Worm (Caenorhabditis elegans) whole organism, L2 larva: ENCODE results near the gene F54F2.14.
A peak's percentile ranks its signal among the peaks of the same experiment; 100 is the strongest.

Experiments used
- C34F6.9 ChIP-seq: fragments of 150-350 bp; optimal IDR thresholded peaks from 2 replicates; lab custom pipeline; 2014; ENCODE audit warnings: missing biosample characterization, missing genetic modification characterization
- F13H6.1 ChIP-seq: sonication (generic microtip); optimal IDR thresholded peaks from 2 replicates; lab custom pipeline; 2016; ENCODE audit warnings: missing genetic modification characterization, missing compliant biosample characterization
- R02D3.7 ChIP-seq: fragments of 150-350 bp; optimal IDR thresholded peaks from 2 replicates; lab custom pipeline; 2014; ENCODE audit warnings: missing biosample characterization, missing genetic modification characterization
- Y55F3AM.14 ChIP-seq: fragments of 200-800 bp; sonication (Bioruptor generic); optimal IDR thresholded peaks from 2 replicates; lab custom pipeline; 2018; ENCODE audit warnings: mild to moderate bottlenecking, missing genetic modification characterization, missing compliant biosample characterization
- ZK546.5 ChIP-seq: sonication (generic microtip); optimal IDR thresholded peaks from 2 replicates; lab custom pipeline; 2017; ENCODE audit warnings: missing biosample characterization, missing genetic modification characterization
- alr-1 ChIP-seq: fragments of 150-350 bp; optimal IDR thresholded peaks from 2 replicates; lab custom pipeline; 2014; ENCODE audit warnings: missing biosample characterization, missing genetic modification characterization
- aly-2 ChIP-seq: fragments of 150-350 bp; optimal IDR thresholded peaks from 2 replicates; lab custom pipeline; 2014; ENCODE audit warnings: missing biosample characterization, missing genetic modification characterization
- ama-1 ChIP-seq: fragments of 150-350 bp; optimal IDR thresholded peaks from 2 replicates; lab custom pipeline; 2018; ENCODE audit warnings: inconsistent platforms
- blmp-1 ChIP-seq: sonication (generic microtip); optimal IDR thresholded peaks from 2 replicates; lab custom pipeline; 2017; ENCODE audit warnings: missing genetic modification characterization, mild to moderate bottlenecking, missing compliant biosample characterization, antibody characterized with exemption, moderate library complexity; ENCODE audit not compliant: insufficient read depth
- ceh-16 ChIP-seq: fragments of 150-350 bp; optimal IDR thresholded peaks from 2 replicates; lab custom pipeline; 2014; ENCODE audit warnings: missing biosample characterization, missing genetic modification characterization
- ceh-82 ChIP-seq: fragments of 150-350 bp; optimal IDR thresholded peaks from 2 replicates; lab custom pipeline; 2014; ENCODE audit warnings: missing biosample characterization, missing genetic modification characterization
- crh-2 ChIP-seq: sonication (generic microtip); optimal IDR thresholded peaks from 2 replicates; lab custom pipeline; 2017; ENCODE audit warnings: missing biosample characterization, missing genetic modification characterization
- dmd-4 ChIP-seq: sonication (generic microtip); optimal IDR thresholded peaks from 2 replicates; lab custom pipeline; 2017; ENCODE audit warnings: missing biosample characterization, missing genetic modification characterization
- egl-27 ChIP-seq: sonication (generic microtip); optimal IDR thresholded peaks from 3 replicates; lab custom pipeline; 2017; ENCODE audit warnings: missing biosample characterization, missing genetic modification reagents, missing genetic modification characterization
- elt-1 ChIP-seq: fragments of 150-350 bp; optimal IDR thresholded peaks from 2 replicates; lab custom pipeline; 2014; ENCODE audit warnings: missing biosample characterization, missing genetic modification characterization
- elt-3 ChIP-seq: sonication (generic microtip); optimal IDR thresholded peaks from 2 replicates; lab custom pipeline; 2017; ENCODE audit warnings: missing biosample characterization, missing genetic modification characterization
- fos-1 ChIP-seq: fragments of 150-350 bp; optimal IDR thresholded peaks from 2 replicates; lab custom pipeline; 2014; ENCODE audit warnings: missing biosample characterization, missing genetic modification characterization
- gmeb-1 ChIP-seq: fragments of 150-350 bp; optimal IDR thresholded peaks from 2 replicates; lab custom pipeline; 2014; ENCODE audit warnings: missing biosample characterization, missing genetic modification characterization
- lin-11 ChIP-seq: fragments of 150-350 bp; sonication (generic microtip); optimal IDR thresholded peaks from 2 replicates; lab custom pipeline; 2014; ENCODE audit warnings: missing biosample characterization, missing genetic modification characterization, inconsistent platforms, mixed read lengths
- lin-13 ChIP-seq: fragments of 150-350 bp; optimal IDR thresholded peaks from 2 replicates; lab custom pipeline; 2014; ENCODE audit warnings: missing biosample characterization, missing genetic modification reagents, missing genetic modification characterization
- lin-39 ChIP-seq: fragments of 150-350 bp; optimal IDR thresholded peaks from 2 replicates; lab custom pipeline; 2014; ENCODE audit warnings: missing biosample characterization, missing genetic modification reagents, missing genetic modification characterization
- lsy-2 ChIP-seq, 2 experiments: fragments of 150-350 bp in 1 of 2; sonication (generic microtip) in 1 of 2; optimal IDR thresholded peaks; 2 replicates each; lab custom pipeline; 2014 to 2017; ENCODE audit warnings: missing biosample characterization in 2 of 2, missing genetic modification characterization in 2 of 2
- mab-5 ChIP-seq: fragments of 150-350 bp; optimal IDR thresholded peaks from 2 replicates; lab custom pipeline; 2014; ENCODE audit warnings: missing biosample characterization, missing genetic modification characterization
- mbf-1 ChIP-seq: sonication (generic microtip); optimal IDR thresholded peaks from 2 replicates; lab custom pipeline; 2017; ENCODE audit warnings: missing biosample characterization, missing genetic modification characterization
- mdl-1 ChIP-seq, 2 experiments: fragments of 150-350 bp in 1 of 2; sonication (generic microtip) in 1 of 2; optimal IDR thresholded peaks; 2 replicates each; lab custom pipeline; 2017; ENCODE audit warnings: missing biosample characterization in 2 of 2, missing genetic modification characterization in 2 of 2
- nhr-11 ChIP-seq: fragments of 150-350 bp; optimal IDR thresholded peaks from 2 replicates; lab custom pipeline; 2014; ENCODE audit warnings: missing biosample characterization, missing genetic modification characterization
- nhr-12 ChIP-seq: fragments of 150-350 bp; optimal IDR thresholded peaks from 2 replicates; lab custom pipeline; 2014; ENCODE audit warnings: missing biosample characterization, missing genetic modification characterization
- nhr-129 ChIP-seq: fragments of 150-350 bp; optimal IDR thresholded peaks from 2 replicates; lab custom pipeline; 2014; ENCODE audit warnings: missing biosample characterization, missing genetic modification characterization
- nhr-21 ChIP-seq: fragments of 150-350 bp; optimal IDR thresholded peaks from 2 replicates; lab custom pipeline; 2014; ENCODE audit warnings: missing biosample characterization, missing genetic modification characterization
- nhr-23 ChIP-seq: fragments of 150-350 bp; optimal IDR thresholded peaks from 2 replicates; lab custom pipeline; 2014; ENCODE audit warnings: missing biosample characterization, missing genetic modification reagents, missing genetic modification characterization
- nhr-237 ChIP-seq: fragments of 150-350 bp; optimal IDR thresholded peaks from 2 replicates; lab custom pipeline; 2014; ENCODE audit warnings: missing biosample characterization, missing genetic modification characterization
- nhr-25 ChIP-seq: fragments of 150-350 bp; sonication (generic microtip); optimal IDR thresholded peaks from 3 replicates; lab custom pipeline; 2014; ENCODE audit warnings: missing biosample characterization, missing genetic modification characterization
- nhr-6 ChIP-seq: fragments of 150-350 bp; optimal IDR thresholded peaks from 2 replicates; lab custom pipeline; 2014; ENCODE audit warnings: missing biosample characterization, missing genetic modification characterization
- nhr-77 ChIP-seq: fragments of 150-350 bp; optimal IDR thresholded peaks from 2 replicates; lab custom pipeline; 2014; ENCODE audit warnings: missing biosample characterization, missing genetic modification characterization
- peb-1 ChIP-seq: fragments of 150-350 bp; optimal IDR thresholded peaks from 2 replicates; lab custom pipeline; 2014; ENCODE audit warnings: missing biosample characterization, missing genetic modification characterization
- sem-4 ChIP-seq: fragments of 150-350 bp; optimal IDR thresholded peaks from 2 replicates; lab custom pipeline; 2014; ENCODE audit warnings: missing biosample characterization, missing genetic modification reagents, missing genetic modification characterization
- skn-1 ChIP-seq: sonication (generic microtip); optimal IDR thresholded peaks from 2 replicates; lab custom pipeline; 2017; ENCODE audit warnings: missing biosample characterization, missing genetic modification characterization
- sma-3 ChIP-seq: sonication (generic microtip); optimal IDR thresholded peaks from 2 replicates; lab custom pipeline; 2016; ENCODE audit warnings: missing genetic modification reagents, missing genetic modification characterization, missing compliant biosample characterization
- sma-9 ChIP-seq, 2 experiments: fragments of 150-350 bp in 1 of 2; sonication (generic microtip) in 1 of 2; optimal IDR thresholded peaks; 2 replicates each; lab custom pipeline; 2014 to 2016; ENCODE audit warnings: missing genetic modification characterization in 2 of 2, mild to moderate bottlenecking in 1 of 2, missing biosample characterization in 1 of 2, missing compliant biosample characterization in 1 of 2, missing genetic modification reagents in 1 of 2, moderate library complexity in 1 of 2
- snpc-4 ChIP-seq: fragments of 150-350 bp; optimal IDR thresholded peaks from 2 replicates; lab custom pipeline; 2014; ENCODE audit warnings: missing biosample characterization, missing genetic modification characterization
- unc-39 ChIP-seq: fragments of 150-350 bp; optimal IDR thresholded peaks from 2 replicates; lab custom pipeline; 2014; ENCODE audit warnings: missing biosample characterization, missing genetic modification characterization
- unc-55 ChIP-seq: fragments of 150-350 bp; sonication (generic microtip); optimal IDR thresholded peaks from 3 replicates; lab custom pipeline; 2014; ENCODE audit warnings: missing biosample characterization, missing genetic modification reagents, missing genetic modification characterization
- unc-62 ChIP-seq: fragments of 150-350 bp; optimal IDR thresholded peaks from 2 replicates; lab custom pipeline; 2014; ENCODE audit warnings: missing biosample characterization, missing genetic modification reagents, missing genetic modification characterization
- zag-1 ChIP-seq: fragments of 150-350 bp; optimal IDR thresholded peaks from 2 replicates; lab custom pipeline; 2014; ENCODE audit warnings: missing biosample characterization, missing genetic modification characterization
- ztf-1 ChIP-seq: fragments of 200-800 bp; sonication (Bioruptor generic); conservative IDR thresholded peaks from 2 replicates; pipeline ENCODE4 v1.3.6; 2022; ENCODE audit warnings: missing genetic modification characterization, missing compliant biosample characterization
- ztf-11 ChIP-seq: sonication (generic microtip); optimal IDR thresholded peaks from 2 replicates; lab custom pipeline; 2017; ENCODE audit warnings: missing biosample characterization, missing genetic modification characterization
- ztf-4 ChIP-seq: fragments of 150-350 bp; optimal IDR thresholded peaks from 2 replicates; lab custom pipeline; 2014; ENCODE audit warnings: missing biosample characterization, missing genetic modification characterization

The F54F2.14 gene

DNA sequence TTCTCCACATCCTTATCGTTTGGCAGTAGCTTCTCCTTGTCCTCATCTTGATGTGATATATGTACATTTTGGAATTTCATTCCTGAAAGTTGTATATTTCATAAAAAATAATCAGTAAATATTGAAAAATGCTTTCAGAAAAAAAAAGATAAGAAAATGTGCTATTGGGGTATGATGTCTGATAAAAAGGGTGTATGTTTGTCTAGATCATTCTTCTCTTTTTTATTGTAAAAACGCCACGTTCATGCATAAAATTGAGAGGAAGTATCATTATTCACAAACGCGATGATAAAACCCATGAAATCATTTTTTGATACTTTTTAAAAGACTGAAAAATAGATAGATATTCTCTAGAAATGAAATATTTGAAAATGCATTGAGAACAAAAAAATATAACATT, 42.7 kb upstream of the F54F2.14 start:
- TF ChIP-seq nhr-129 = no peak
- TF ChIP-seq C34F6.9 (tag; lab: Kevin White, UChicago) = no peak
- TF ChIP-seq mab-5 (tag; lab: Kevin White, UChicago) = no peak
- no peak for TF ChIP-seq zag-1 (tag; lab: Kevin White, UChicago)
- TF ChIP-seq elt-3 = no peak
- TF ChIP-seq unc-62 = no peak
- no peak for TF ChIP-seq nhr-77 (tag; lab: Kevin White, UChicago)
- no peak for TF ChIP-seq ztf-11 (tag; lab: Kevin White, UChicago)
- TF ChIP-seq F13H6.1 (tag; lab: Kevin White, UChicago) = peak; percentile 41
- peak; percentile 92 for TF ChIP-seq fos-1 (tag; lab: Kevin White, UChicago)
- TF ChIP-seq nhr-6 (tag; lab: Kevin White, UChicago) = no peak
- TF ChIP-seq elt-1 (tag; lab: Kevin White, UChicago) = no peak
- TF ChIP-seq sma-3 (GFP tag; lab: Kevin White, UChicago) = peak; percentile 40
- TF ChIP-seq R02D3.7 (tag; lab: Kevin White, UChicago) = no peak
- TF ChIP-seq Y55F3AM.14 (GFP tag; lab: Kevin White, UChicago) = no peak
- TF ChIP-seq nhr-21 (tag; lab: Kevin White, UChicago) = no peak
- no peak for TF ChIP-seq ztf-4
- no peak for TF ChIP-seq ceh-16 (tag; lab: Kevin White, UChicago)
- TF ChIP-seq ceh-82 (tag; lab: Kevin White, UChicago) = no peak
- TF ChIP-seq skn-1 (tag; lab: Kevin White, UChicago) = peak; percentile 22
- TF ChIP-seq sma-9 (GFP tag; optimal IDR thresholded peaks at IDR 0.05; lab: Kevin White, UChicago) = peak; percentile 22
- TF ChIP-seq sma-9 (tag; optimal IDR thresholded peaks at IDR 0.05; lab: Kevin White, UChicago) = no peak
- no peak for TF ChIP-seq peb-1 (tag; lab: Kevin White, UChicago)
- no peak for TF ChIP-seq mbf-1
- peak; percentile 69 for TF ChIP-seq crh-2 (tag; lab: Kevin White, UChicago)
- no peak for TF ChIP-seq aly-2 (tag; lab: Kevin White, UChicago)
- TF ChIP-seq dmd-4 = no peak
- TF ChIP-seq nhr-12 (tag; lab: Kevin White, UChicago) = no peak
- TF ChIP-seq lin-39 = no peak
- no peak for TF ChIP-seq alr-1
- no peak for TF ChIP-seq nhr-11
- TF ChIP-seq lin-11 (tag; lab: Kevin White, UChicago) = no peak

DNA sequence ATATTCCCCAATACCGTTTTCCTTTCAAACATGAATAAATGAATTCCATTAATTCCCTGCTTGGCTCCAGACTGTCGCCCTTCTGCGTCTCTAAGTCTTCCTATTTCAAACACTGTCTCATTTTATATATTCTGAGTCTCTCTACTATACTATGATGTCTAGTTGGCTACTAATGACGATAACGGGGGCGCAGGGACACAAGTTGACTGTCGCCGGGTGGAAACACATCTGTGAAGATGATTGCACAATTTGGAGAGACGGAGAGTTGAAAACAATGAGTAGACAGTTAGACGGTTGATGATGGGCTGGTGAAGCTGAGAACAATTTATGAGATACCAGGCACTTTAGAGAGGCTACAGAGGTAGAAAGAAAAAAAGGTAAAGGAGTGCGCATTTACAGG, 41.9 kb upstream of the F54F2.14 start, which contains the start of gene sma-2:
Gene sma-2, plus strand, starts transcription at position 194 of the 400 bp plus-strand sequence.
- no peak for TF ChIP-seq nhr-12 (tag; lab: Kevin White, UChicago)
- no peak for TF ChIP-seq nhr-23 (tag; lab: Kevin White, UChicago)
- no peak for TF ChIP-seq blmp-1 (tag; lab: Kevin White, UChicago)
- TF ChIP-seq peb-1 (tag; lab: Kevin White, UChicago) = no peak
- TF ChIP-seq unc-55 = no peak
- TF ChIP-seq ZK546.5 (tag; lab: Kevin White, UChicago) = no peak
- peak in 1 of 2 experiments; percentile 45 for TF ChIP-seq lsy-2 (tag; optimal IDR thresholded peaks at IDR 0.05; lab: Kevin White, UChicago)
- no peak for TF ChIP-seq ztf-11 (tag; lab: Kevin White, UChicago)
- no peak for TF ChIP-seq Y55F3AM.14 (GFP tag; lab: Kevin White, UChicago)
- no peak for TF ChIP-seq ztf-4
- peak; percentile 99 for TF ChIP-seq sma-3 (GFP tag; lab: Kevin White, UChicago)
- TF ChIP-seq fos-1 (tag; lab: Kevin White, UChicago) = peak; percentile 98
- TF ChIP-seq skn-1 (tag; lab: Kevin White, UChicago) = no peak
- TF ChIP-seq unc-62 = no peak
- TF ChIP-seq mab-5 (tag; lab: Kevin White, UChicago) = no peak
- no peak for TF ChIP-seq nhr-6 (tag; lab: Kevin White, UChicago)
- peak; percentile 74 for TF ChIP-seq nhr-25 (tag; lab: Kevin White, UChicago)
- TF ChIP-seq zag-1 (tag; lab: Kevin White, UChicago) = no peak
- TF ChIP-seq alr-1 = no peak
- no peak for TF ChIP-seq unc-39 (tag; lab: Kevin White, UChicago)
- peak; percentile 68 for TF ChIP-seq nhr-129
- no peak for TF ChIP-seq dmd-4
- TF ChIP-seq lin-13 = no peak
- no peak for TF ChIP-seq lin-11 (tag; lab: Kevin White, UChicago)
- TF ChIP-seq aly-2 (tag; lab: Kevin White, UChicago) = no peak
- no peak for TF ChIP-seq sem-4 (tag; lab: Kevin White, UChicago)
- no peak for TF ChIP-seq ama-1 (lab: Kevin White, UChicago)
- peak; percentile 29 for TF ChIP-seq C34F6.9 (tag; lab: Kevin White, UChicago)
- peak in 1 of 2 experiments; percentile 16 for TF ChIP-seq mdl-1 (tag; optimal IDR thresholded peaks at IDR 0.05; lab: Kevin White, UChicago)
- peak; percentile 52 for TF ChIP-seq nhr-21 (tag; lab: Kevin White, UChicago)
- no peak for TF ChIP-seq elt-1 (tag; lab: Kevin White, UChicago)
- no peak for TF ChIP-seq mbf-1
- TF ChIP-seq sma-9 (GFP tag; optimal IDR thresholded peaks at IDR 0.05; lab: Kevin White, UChicago) = peak; percentile 91
- no peak for TF ChIP-seq sma-9 (tag; optimal IDR thresholded peaks at IDR 0.05; lab: Kevin White, UChicago)
- peak; percentile 88 for TF ChIP-seq F13H6.1 (tag; lab: Kevin White, UChicago)
- no peak for TF ChIP-seq snpc-4 (tag; lab: Kevin White, UChicago)
- TF ChIP-seq egl-27 (tag; lab: Kevin White, UChicago) = peak; percentile 15
- peak; percentile 85 for TF ChIP-seq crh-2 (tag; lab: Kevin White, UChicago)
- no peak for TF ChIP-seq elt-3
- no peak for TF ChIP-seq nhr-77 (tag; lab: Kevin White, UChicago)
- TF ChIP-seq nhr-11 = no peak
- TF ChIP-seq R02D3.7 (tag; lab: Kevin White, UChicago) = no peak
- TF ChIP-seq nhr-237 (tag; lab: Kevin White, UChicago) = no peak
- TF ChIP-seq ztf-1 (GFP tag; lab: Robert Waterston, UW) = no peak
- TF ChIP-seq ceh-82 (tag; lab: Kevin White, UChicago) = no peak
- no peak for TF ChIP-seq lin-39
- TF ChIP-seq gmeb-1 = peak; percentile 72
- TF ChIP-seq ceh-16 (tag; lab: Kevin White, UChicago) = no peak
